Fruit fly (Drosophila melanogaster): ENCODE results near the gene CG33080.

Gene CG33080

DNA sequence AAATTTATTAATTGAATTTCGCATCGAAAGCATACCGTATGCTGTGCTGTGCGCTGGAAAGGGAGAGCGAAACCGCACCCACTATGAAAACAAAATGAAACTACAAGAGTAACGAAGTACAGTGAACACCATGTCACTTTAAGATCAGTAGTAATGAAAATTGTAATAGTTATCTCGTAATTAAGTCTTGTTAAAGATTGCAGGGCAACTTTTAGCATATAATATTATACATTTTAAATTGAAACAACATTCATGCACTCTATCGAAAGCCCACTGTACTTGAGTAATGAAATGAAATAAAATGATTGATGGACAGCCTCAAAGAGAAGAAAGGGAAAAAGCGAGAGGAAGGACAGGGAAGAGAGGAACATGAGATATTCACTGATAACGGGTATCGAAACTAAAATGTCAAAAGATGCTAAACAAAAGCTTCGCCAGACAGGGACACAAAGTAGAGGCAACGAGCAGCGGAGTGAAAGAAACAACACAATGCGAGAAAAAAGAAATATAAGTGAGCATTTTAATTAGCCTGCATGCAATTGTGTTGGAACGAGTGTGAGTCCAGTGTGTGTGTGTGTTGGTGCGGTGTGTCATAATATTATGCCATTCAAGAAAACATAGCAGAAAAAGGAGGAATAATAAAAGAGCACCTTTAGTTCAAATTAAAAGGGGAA lies 17.8 kb upstream of the CG33080 start (continued):
- TF ChIP-seq CG11085 (GFP tag; IDR thresholded peaks at IDR 0.05) (peak; percentile 54), CG9932 (GFP tag; IDR thresholded peaks at IDR 0.05) (peak; percentile 73), CG1602 (GFP tag; optimal IDR thresholded peaks at IDR 0.05) (peak; percentile 59), Lim3 (GFP tag; IDR thresholded peaks at IDR 0.05) (no peak), Myb (GFP tag; optimal IDR thresholded peaks at IDR 0.05) (peak; percentile 18), CG31441 (GFP tag; IDR thresholded peaks at IDR 0.05) (peak; percentile 78), CG3407 (GFP tag; optimal IDR thresholded peaks at IDR 0.05) (peak; percentile 50), CG32767 (GFP tag; IDR thresholded peaks at IDR 0.05) (no peak), corto (GFP tag; optimal IDR thresholded peaks at IDR 0.05) (peak; percentile 51), CG6813 (GFP tag; optimal IDR thresholded peaks at IDR 0.05) (peak; percentile 58), Taf1 (GFP tag; IDR thresholded peaks at IDR 0.05) (0 out of 2 replicates have a peak, but pooled peaks have one; percentile 14), trh (GFP tag; optimal IDR thresholded peaks at IDR 0.05) (no peak), MTF-1 (GFP tag; optimal IDR thresholded peaks at IDR 0.05; ENCODE audit: borderline replicate concordance) (no peak), sqz (GFP tag; optimal IDR thresholded peaks at IDR 0.05) (no peak), cwo (GFP tag; optimal IDR thresholded peaks at IDR 0.05) (peak; percentile 67), CG8924 (tag; optimal IDR thresholded peaks at IDR 0.05) (peak; percentile 84), gem (tag; optimal IDR thresholded peaks at IDR 0.05) (peak; percentile 88), CG9797 (GFP tag; optimal IDR thresholded peaks at IDR 0.05) (no peak), CG11560 (tag; IDR thresholded peaks at IDR 0.05) (0 out of 3 replicates have a peak, but pooled peaks have one; percentile 43), ranshi (GFP tag; IDR thresholded peaks at IDR 0.05) (peak; percentile 73), ind (GFP tag; optimal IDR thresholded peaks at IDR 0.05) (peak; percentile 77), CG13287 (GFP tag; IDR thresholded peaks at IDR 0.05; ENCODE audit: partially characterized antibody) (no peak), ash1 (GFP tag; optimal IDR thresholded peaks at IDR 0.05) (no peak), Hr3 (GFP tag; optimal IDR thresholded peaks at IDR 0.05) (peak; percentile 71), CG4617 (GFP tag; optimal IDR thresholded peaks at IDR 0.05; ENCODE audit: borderline replicate concordance) (no peak), Xrp1 (GFP tag; IDR thresholded peaks at IDR 0.05) (peak; percentile 83), grau (tag; optimal IDR thresholded peaks at IDR 0.05) (peak; percentile 95), pros (GFP tag; optimal IDR thresholded peaks at IDR 0.05) (no peak), fd3F (GFP tag; optimal IDR thresholded peaks at IDR 0.05) (peak; percentile 73), org-1 (GFP tag; optimal IDR thresholded peaks at IDR 0.05) (peak; percentile 74), toy (GFP tag; IDR thresholded peaks at IDR 0.05) (peak; percentile 37; the same call in 1 of the 2 replicates), eve (GFP tag; optimal IDR thresholded peaks at IDR 0.05) (no peak), B-H1 (GFP tag; IDR thresholded peaks at IDR 0.05) (peak; percentile 70), CG14441 (GFP tag; IDR thresholded peaks at IDR 0.05) (peak; percentile 83), Optix (GFP tag; IDR thresholded peaks at IDR 0.05) (no peak), Antp (GFP tag; optimal IDR thresholded peaks at IDR 0.05) (peak; percentile 43), zen (tag; optimal IDR thresholded peaks at IDR 0.05) (peak; percentile 43), Max (GFP tag; optimal IDR thresholded peaks at IDR 0.05) (peak; percentile 27), CG6254 (GFP tag; optimal IDR thresholded peaks at IDR 0.05) (peak; percentile 15), sima (GFP tag; optimal IDR thresholded peaks at IDR 0.05) (no peak), Deaf1 (tag; optimal IDR thresholded peaks at IDR 0.05) (peak; percentile 42), nau (GFP tag; optimal IDR thresholded peaks at IDR 0.05) (peak; percentile 31), CG10565 (GFP tag; optimal IDR thresholded peaks at IDR 0.05) (no peak), CG12391 (tag; optimal IDR thresholded peaks at IDR 0.05) (peak; percentile 80), Mrtf (GFP tag; IDR thresholded peaks at IDR 0.05) (peak; percentile 71; the same call in 2 of the 3 replicates), CG7372 (GFP tag; IDR thresholded peaks at IDR 0.05) (peak; percentile 71), Fer3 (tag; optimal IDR thresholded peaks at IDR 0.05) (peak; percentile 74), CG9876 (GFP tag; optimal IDR thresholded peaks at IDR 0.05) (no peak), Xbp1 (GFP tag; optimal IDR thresholded peaks at IDR 0.05) (peak; percentile 82), repo (GFP tag; optimal IDR thresholded peaks at IDR 0.05) (no peak)

Measured in whole organism, embryonic.